Worm (Caenorhabditis elegans) whole organism, young adult: ENCODE results near the gene str-103.

ENCODE experiments used
- B0261.1 ChIP-seq: sonication (generic microtip); optimal IDR thresholded peaks from 2 replicates; lab custom pipeline; 2016; ENCODE audit warnings: mild to moderate bottlenecking, missing genetic modification characterization, moderate library complexity, missing compliant biosample characterization
- F10E7.11 ChIP-seq: sonication (generic microtip); optimal IDR thresholded peaks from 2 replicates; lab custom pipeline; 2017; ENCODE audit warnings: mild to moderate bottlenecking, missing genetic modification characterization, moderate library complexity, missing compliant biosample characterization
- F49E8.2 ChIP-seq: sonication (generic microtip); optimal IDR thresholded peaks from 3 replicates; lab custom pipeline; 2017; ENCODE audit warnings: missing genetic modification characterization, mild to moderate bottlenecking, missing compliant biosample characterization, antibody characterized with exemption, moderate library complexity; ENCODE audit not compliant: insufficient read depth
- Y95B8A.8 ChIP-seq: fragments of 200-800 bp; sonication (Bioruptor generic); IDR thresholded peaks from 2 replicates; pipeline ENCODE4 v1.3.6; 2022; ENCODE audit warnings: missing genetic modification reagents, missing genetic modification characterization, missing compliant biosample characterization
- egrh-3 ChIP-seq: fragments of 200-800 bp; sonication (Bioruptor generic); IDR thresholded peaks from 2 replicates; pipeline ENCODE4 v1.3.6; 2022; ENCODE audit warnings: missing genetic modification reagents, missing genetic modification characterization, missing compliant biosample characterization
- lag-1 ChIP-seq: fragments of 200-800 bp; sonication (Bioruptor generic); IDR thresholded peaks from 2 replicates; pipeline ENCODE4 v1.3.6; 2022; ENCODE audit warnings: missing genetic modification reagents, missing genetic modification characterization, missing compliant biosample characterization
- let-526 ChIP-seq: fragments of 200-800 bp; sonication (Bioruptor generic); IDR thresholded peaks from 2 replicates; pipeline ENCODE4 v1.3.6; 2022; ENCODE audit warnings: missing genetic modification reagents, missing genetic modification characterization, missing compliant biosample characterization
- madf-10 ChIP-seq: sonication (generic microtip); optimal IDR thresholded peaks from 2 replicates; lab custom pipeline; 2016; ENCODE audit warnings: mild to moderate bottlenecking, missing genetic modification characterization, missing compliant biosample characterization
- madf-8 ChIP-seq: fragments of 200-800 bp; sonication (Bioruptor generic); conservative IDR thresholded peaks from 2 replicates; pipeline ENCODE4 v1.3.6; 2022; ENCODE audit warnings: missing genetic modification reagents, missing genetic modification characterization, missing compliant biosample characterization
- pha-4 ChIP-seq: fragments of 150-350 bp; sonication (generic microtip); optimal IDR thresholded peaks from 2 replicates; lab custom pipeline; 2014; ENCODE audit warnings: missing biosample characterization, missing genetic modification reagents, missing genetic modification characterization
- somi-1 ChIP-seq: fragments of 200-800 bp; sonication (Bioruptor generic); optimal IDR thresholded peaks from 2 replicates; lab custom pipeline; 2018; ENCODE audit warnings: mild to moderate bottlenecking, missing genetic modification characterization, missing compliant biosample characterization

DNA sequence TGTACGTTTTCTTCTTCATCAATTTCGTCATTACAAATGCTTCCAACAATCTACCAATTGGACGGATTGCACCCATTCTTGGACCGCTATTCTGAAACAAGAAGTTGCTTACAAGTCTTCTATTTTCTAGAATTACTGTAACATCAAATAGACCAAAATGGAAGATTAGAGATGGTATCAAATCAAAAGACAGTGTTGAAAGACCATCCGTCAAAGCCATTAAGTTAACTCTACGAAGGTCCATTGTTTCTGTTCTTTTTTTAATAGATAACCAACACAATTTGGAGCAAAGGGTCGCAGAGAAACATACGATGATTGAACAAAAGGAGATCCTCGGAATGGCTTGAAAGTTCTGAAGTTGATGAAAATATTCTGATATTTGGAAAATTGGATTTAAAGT lies 26.5 kb upstream of the str-103 start:
- TF ChIP-seq Y95B8A.8 (GFP tag; lab: Robert Waterston, UW) = no peak
- no peak for TF ChIP-seq madf-8 (GFP tag; lab: Robert Waterston, UW)
- TF ChIP-seq F49E8.2 (tag; lab: Kevin White, UChicago) = no peak
- TF ChIP-seq let-526 = no peak
- TF ChIP-seq somi-1 (GFP tag; lab: Kevin White, UChicago) = no peak
- TF ChIP-seq lag-1 (GFP tag; lab: Robert Waterston, UW) = no peak
- no peak for TF ChIP-seq pha-4 (tag; lab: Kevin White, UChicago)
- no peak for TF ChIP-seq egrh-3 (GFP tag; lab: Robert Waterston, UW)
- no peak for TF ChIP-seq F10E7.11 (tag; lab: Kevin White, UChicago)
- TF ChIP-seq madf-10 (tag; lab: Kevin White, UChicago) = no peak
- TF ChIP-seq B0261.1 = no peak
